Fruit fly (Drosophila melanogaster): ENCODE data around the gene CG33230.

DNA sequence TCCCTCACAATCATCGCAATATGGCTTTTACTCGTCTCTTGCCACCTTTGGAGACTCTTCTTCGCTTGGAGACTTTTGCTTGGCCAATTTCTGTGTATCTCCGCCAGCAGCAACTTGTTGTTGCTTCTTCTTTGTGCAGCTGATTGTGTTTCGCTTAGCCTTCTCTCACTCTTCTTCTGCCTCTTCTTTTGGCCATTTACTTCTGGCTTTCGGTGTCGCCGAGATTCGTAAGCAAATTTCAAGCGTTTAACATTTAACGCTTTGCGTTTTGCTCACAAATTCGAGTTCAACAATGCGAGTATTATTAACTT, 48.3 kb upstream of the CG33230 start:
- TF ChIP-seq CG8478 (optimal IDR thresholded peaks at IDR 0.05) (no peak), CTCF (optimal IDR thresholded peaks at IDR 0.05) (no peak)

All from S2 (cell line).